Fruit fly (Drosophila melanogaster) whole organism, embryonic: ENCODE measurements around the gene CG5882.

ENCODE experiments used
- Elba2 ChIP-seq: fragments of 200-800 bp; sonication (Bioruptor generic); optimal IDR thresholded peaks from 3 replicates; lab custom pipeline; 2016; ENCODE audit warnings: missing biosample characterization, missing genetic modification characterization
- NK7.1 ChIP-seq: fragments of 200-800 bp; sonication (Bioruptor generic); optimal IDR thresholded peaks from 3 replicates; lab custom pipeline; 2016; ENCODE audit warnings: missing biosample characterization, missing genetic modification characterization
- Trl ChIP-seq, 3 experiments: fragments of >200 bp in 2 of 3; fragments of 200-800 bp in 1 of 3; sonication (Bioruptor generic) in 1 of 3; optimal IDR thresholded peaks; 2 replicates in 1 of 3; 3 replicates in 2 of 3; lab custom pipeline; 2016 to 2017; ENCODE audit warnings: missing biosample characterization in 1 of 3, missing genetic modification characterization in 1 of 3
- bbx ChIP-seq: fragments of 200-800 bp; sonication (Bioruptor generic); IDR thresholded peaks from 2 replicates; pipeline ENCODE4 v1.3.6; 2022; ENCODE audit warnings: missing biosample characterization, missing genetic modification characterization; ENCODE audit not compliant: partially characterized antibody
- gt ChIP-seq: fragments of 200-800 bp; sonication (Bioruptor generic); IDR thresholded peaks from 2 replicates; pipeline ENCODE4 v1.3.6; 2022; ENCODE audit warnings: missing biosample characterization, missing genetic modification characterization
- kay ChIP-seq: fragments of 200-800 bp; sonication (Bioruptor generic); optimal IDR thresholded peaks from 2 replicates; lab custom pipeline; 2016; ENCODE audit warnings: missing biosample characterization, missing genetic modification characterization
- tgo ChIP-seq: fragments of 200-800 bp; sonication (Bioruptor generic); IDR thresholded peaks from 3 replicates; pipeline ENCODE4 v1.3.6; 2022; ENCODE audit warnings: missing biosample characterization, missing genetic modification characterization

- TF ChIP-seq Trl (optimal IDR thresholded peaks at IDR 0.05; lab: Kevin White, UChicago): no peak
- TF ChIP-seq Trl (GFP tag; optimal IDR thresholded peaks at IDR 0.05; lab: Kevin White, UChicago): no peak
- TF ChIP-seq NK7.1 (GFP tag; lab: Kevin White, UChicago): no peak
- no peak for TF ChIP-seq gt (GFP tag; lab: Robert Waterston, UW)
- no peak for TF ChIP-seq Elba2
- TF ChIP-seq bbx (GFP tag; lab: Robert Waterston, UW): no peak
- no peak for TF ChIP-seq tgo (GFP tag; lab: Robert Waterston, UW)
- no peak for TF ChIP-seq kay
Measured at dm6 chr3R:27167350-27167749, 48.9 kb downstream of the CG5882 start.
